Worm (Caenorhabditis elegans) whole organism, L3 larva: ENCODE data around the gene F41G4.8.

Experiments
- R02D3.7 ChIP-seq: fragments of 150-350 bp; optimal IDR thresholded peaks from 2 replicates; lab custom pipeline; 2014; ENCODE audit warnings: missing biosample characterization, missing genetic modification characterization
- ZK546.5 ChIP-seq: sonication (generic microtip); optimal IDR thresholded peaks from 2 replicates; lab custom pipeline; 2017; ENCODE audit warnings: missing biosample characterization, missing genetic modification characterization
- aly-2 ChIP-seq: fragments of 150-350 bp; optimal IDR thresholded peaks from 2 replicates; lab custom pipeline; 2014; ENCODE audit warnings: missing biosample characterization, missing genetic modification characterization
- ama-1 ChIP-seq: fragments of 150-350 bp; optimal IDR thresholded peaks from 2 replicates; lab custom pipeline; 2018
- ceh-16 ChIP-seq: sonication (generic microtip); optimal IDR thresholded peaks from 2 replicates; lab custom pipeline; 2017; ENCODE audit warnings: missing biosample characterization, missing genetic modification characterization
- ceh-28 ChIP-seq: fragments of 150-350 bp; optimal IDR thresholded peaks from 2 replicates; lab custom pipeline; 2014; ENCODE audit warnings: missing biosample characterization, missing genetic modification reagents, missing genetic modification characterization
- ceh-9 ChIP-seq: sonication (generic microtip); optimal IDR thresholded peaks from 2 replicates; lab custom pipeline; 2018; ENCODE audit warnings: missing biosample characterization, missing genetic modification characterization
- egl-5 ChIP-seq: fragments of 150-350 bp; optimal IDR thresholded peaks from 2 replicates; lab custom pipeline; 2017; ENCODE audit warnings: missing biosample characterization, missing genetic modification reagents, missing genetic modification characterization, inconsistent platforms
- elt-1 ChIP-seq: fragments of 150-350 bp; optimal IDR thresholded peaks from 2 replicates; lab custom pipeline; 2014; ENCODE audit warnings: missing biosample characterization, missing genetic modification characterization
- elt-2 ChIP-seq: sonication (generic microtip); optimal IDR thresholded peaks from 2 replicates; lab custom pipeline; 2016; ENCODE audit warnings: missing genetic modification reagents, mild to moderate bottlenecking, missing genetic modification characterization, missing compliant biosample characterization
- elt-3 ChIP-seq, 3 experiments: fragments of 150-350 bp in 1 of 3; sonication (generic microtip) in 2 of 3; optimal IDR thresholded peaks; 2 replicates in 2 of 3; 4 replicates in 1 of 3; lab custom pipeline; 2014 to 2017; ENCODE audit warnings: missing biosample characterization in 3 of 3, missing genetic modification characterization in 3 of 3
- eor-1 ChIP-seq, 2 experiments: fragments of 150-350 bp; optimal IDR thresholded peaks; 2 replicates each; lab custom pipeline; 2014 to 2018; ENCODE audit warnings: missing biosample characterization in 2 of 2, missing genetic modification characterization in 2 of 2
- fkh-10 ChIP-seq: sonication (generic microtip); optimal IDR thresholded peaks from 2 replicates; lab custom pipeline; 2017; ENCODE audit warnings: missing biosample characterization, missing genetic modification reagents, missing genetic modification characterization
- fos-1 ChIP-seq: fragments of 150-350 bp; optimal IDR thresholded peaks from 2 replicates; lab custom pipeline; 2014; ENCODE audit warnings: missing biosample characterization, missing genetic modification characterization
- hmg-11 ChIP-seq: sonication (generic microtip); optimal IDR thresholded peaks from 2 replicates; lab custom pipeline; 2016; ENCODE audit warnings: missing genetic modification characterization, missing compliant biosample characterization
- jun-1 ChIP-seq: fragments of 150-350 bp; optimal IDR thresholded peaks from 2 replicates; lab custom pipeline; 2014; ENCODE audit warnings: missing biosample characterization, missing genetic modification reagents, missing genetic modification characterization
- lin-15B ChIP-seq: fragments of 150-350 bp; optimal IDR thresholded peaks from 2 replicates; lab custom pipeline; 2014; ENCODE audit warnings: missing biosample characterization, missing genetic modification characterization
- lin-39 ChIP-seq: fragments of 150-350 bp; optimal IDR thresholded peaks from 2 replicates; lab custom pipeline; 2018; ENCODE audit warnings: missing biosample characterization, missing genetic modification reagents, missing genetic modification characterization
- lsy-12 ChIP-seq: sonication (generic microtip); optimal IDR thresholded peaks from 2 replicates; lab custom pipeline; 2016; ENCODE audit warnings: mild to moderate bottlenecking, missing genetic modification characterization, missing compliant biosample characterization
- mdl-1 ChIP-seq: fragments of 150-350 bp; optimal IDR thresholded peaks from 2 replicates; lab custom pipeline; 2014; ENCODE audit warnings: missing biosample characterization, missing genetic modification characterization
- mml-1 ChIP-seq: fragments of 150-350 bp; sonication (generic microtip); optimal IDR thresholded peaks from 3 replicates; lab custom pipeline; 2014; ENCODE audit warnings: missing biosample characterization, missing genetic modification characterization
- nfya-1 ChIP-seq: sonication (generic microtip); optimal IDR thresholded peaks from 2 replicates; lab custom pipeline; 2017; ENCODE audit warnings: missing genetic modification characterization, mild to moderate bottlenecking, missing compliant biosample characterization, antibody characterized with exemption, moderate library complexity; ENCODE audit not compliant: insufficient read depth
- nhr-11 ChIP-seq: fragments of 150-350 bp; optimal IDR thresholded peaks from 2 replicates; lab custom pipeline; 2014; ENCODE audit warnings: missing biosample characterization, missing genetic modification characterization
- nhr-12 ChIP-seq: fragments of 150-350 bp; optimal IDR thresholded peaks from 2 replicates; lab custom pipeline; 2014; ENCODE audit warnings: missing biosample characterization, missing genetic modification characterization
- nhr-23 ChIP-seq: fragments of 150-350 bp; optimal IDR thresholded peaks from 2 replicates; lab custom pipeline; 2014; ENCODE audit warnings: missing biosample characterization, missing genetic modification reagents, missing genetic modification characterization
- nhr-237 ChIP-seq: fragments of 150-350 bp; optimal IDR thresholded peaks from 2 replicates; lab custom pipeline; 2014; ENCODE audit warnings: missing biosample characterization, missing genetic modification characterization
- nhr-25 ChIP-seq: sonication (generic microtip); optimal IDR thresholded peaks from 2 replicates; lab custom pipeline; 2017; ENCODE audit warnings: missing biosample characterization, missing genetic modification characterization
- nhr-28 ChIP-seq: fragments of 150-350 bp; optimal IDR thresholded peaks from 2 replicates; lab custom pipeline; 2014; ENCODE audit warnings: missing biosample characterization, missing genetic modification characterization
- nhr-43 ChIP-seq: sonication (generic microtip); optimal IDR thresholded peaks from 2 replicates; lab custom pipeline; 2016; ENCODE audit warnings: mild to moderate bottlenecking, missing genetic modification characterization, missing compliant biosample characterization; ENCODE audit not compliant: poor library complexity, severe bottlenecking
- nhr-67 ChIP-seq: fragments of 150-350 bp; optimal IDR thresholded peaks from 2 replicates; lab custom pipeline; 2014; ENCODE audit warnings: missing biosample characterization, missing genetic modification characterization
- nhr-77 ChIP-seq: fragments of 150-350 bp; optimal IDR thresholded peaks from 2 replicates; lab custom pipeline; 2014; ENCODE audit warnings: missing biosample characterization, missing genetic modification characterization
- pha-4 ChIP-seq: fragments of 150-350 bp; optimal IDR thresholded peaks from 2 replicates; lab custom pipeline; 2014; ENCODE audit warnings: missing biosample characterization, missing genetic modification reagents, missing genetic modification characterization
- pqm-1 ChIP-seq: fragments of 150-350 bp; optimal IDR thresholded peaks from 2 replicates; lab custom pipeline; 2017; ENCODE audit warnings: missing biosample characterization, missing genetic modification characterization, inconsistent platforms
- sea-2 ChIP-seq: fragments of 150-350 bp; sonication (generic microtip); optimal IDR thresholded peaks from 4 replicates; lab custom pipeline; 2014; ENCODE audit warnings: missing biosample characterization, missing genetic modification reagents, missing genetic modification characterization
- skn-1 ChIP-seq: fragments of 150-350 bp; optimal IDR thresholded peaks from 2 replicates; lab custom pipeline; 2014; ENCODE audit warnings: missing biosample characterization, missing genetic modification characterization
- snpc-4 ChIP-seq: fragments of 150-350 bp; optimal IDR thresholded peaks from 2 replicates; lab custom pipeline; 2014; ENCODE audit warnings: missing biosample characterization, missing genetic modification characterization
- tbx-2 ChIP-seq: sonication (generic microtip); optimal IDR thresholded peaks from 2 replicates; lab custom pipeline; 2016; ENCODE audit warnings: mild to moderate bottlenecking, missing genetic modification characterization, missing compliant biosample characterization
- unc-39 ChIP-seq: sonication (generic microtip); optimal IDR thresholded peaks from 4 replicates; lab custom pipeline; 2017; ENCODE audit warnings: missing biosample characterization, missing genetic modification characterization
- unc-62 ChIP-seq: fragments of 150-350 bp; sonication (generic microtip); optimal IDR thresholded peaks from 4 replicates; lab custom pipeline; 2014; ENCODE audit warnings: missing biosample characterization, missing genetic modification reagents, missing genetic modification characterization
- zag-1 ChIP-seq: fragments of 150-350 bp; optimal IDR thresholded peaks from 2 replicates; lab custom pipeline; 2014; ENCODE audit warnings: missing biosample characterization, missing genetic modification characterization
- ztf-11 ChIP-seq: fragments of 150-350 bp; optimal IDR thresholded peaks from 2 replicates; lab custom pipeline; 2014; ENCODE audit warnings: missing biosample characterization, missing genetic modification characterization
- ztf-4 ChIP-seq: fragments of 150-350 bp; optimal IDR thresholded peaks from 2 replicates; lab custom pipeline; 2014; ENCODE audit warnings: missing biosample characterization, missing genetic modification characterization

F41G4.8 gene

DNA sequence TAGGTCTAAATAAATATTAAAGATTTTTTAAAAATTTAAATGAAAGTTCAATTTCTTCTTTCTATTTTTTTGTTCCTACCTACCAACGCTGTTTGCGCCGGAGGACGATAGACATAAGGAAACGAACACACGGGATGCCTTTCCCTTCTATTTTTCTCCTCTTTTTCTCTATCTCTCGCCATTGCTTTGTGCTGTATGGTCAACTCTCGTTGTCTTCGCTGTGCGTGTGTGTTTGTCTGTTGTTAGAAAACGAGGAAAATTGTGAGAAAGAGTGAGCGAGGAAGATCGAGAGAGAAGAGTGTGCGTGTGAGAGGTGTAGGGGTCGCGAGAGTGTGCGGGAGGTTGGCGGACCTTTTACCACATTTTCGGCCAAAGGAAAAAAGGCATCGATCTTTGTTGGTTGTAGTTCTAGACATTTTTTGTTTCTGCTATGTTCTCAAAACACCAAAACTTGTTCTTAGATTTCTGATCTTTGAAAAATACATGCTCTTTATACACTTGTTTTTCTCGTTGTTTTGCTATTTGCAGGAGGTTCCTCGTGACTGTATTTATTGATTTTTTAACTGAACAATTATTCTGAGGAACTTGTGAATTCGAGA is 45.7 kb downstream of the F41G4.8 start (continued):
- TF ChIP-seq egl-5: no peak
- TF ChIP-seq ceh-9 (tag; lab: Kevin White, UChicago): no peak
- no peak for TF ChIP-seq zag-1 (tag; lab: Kevin White, UChicago)
- peak; percentile 30 for TF ChIP-seq fkh-10 (GFP tag; lab: Kevin White, UChicago)
- TF ChIP-seq sea-2: no peak
- no peak for TF ChIP-seq aly-2 (tag; lab: Kevin White, UChicago)
- TF ChIP-seq nhr-67: no peak
- TF ChIP-seq nfya-1 (tag; lab: Kevin White, UChicago): peak; percentile 79
- TF ChIP-seq nhr-77 (tag; lab: Kevin White, UChicago): no peak
- no peak for TF ChIP-seq nhr-28 (tag; lab: Kevin White, UChicago)
- no peak for TF ChIP-seq ztf-11 (tag; lab: Kevin White, UChicago)
- TF ChIP-seq nhr-12 (tag; lab: Kevin White, UChicago): no peak
- no peak for TF ChIP-seq ztf-4 (tag; lab: Kevin White, UChicago)

DNA sequence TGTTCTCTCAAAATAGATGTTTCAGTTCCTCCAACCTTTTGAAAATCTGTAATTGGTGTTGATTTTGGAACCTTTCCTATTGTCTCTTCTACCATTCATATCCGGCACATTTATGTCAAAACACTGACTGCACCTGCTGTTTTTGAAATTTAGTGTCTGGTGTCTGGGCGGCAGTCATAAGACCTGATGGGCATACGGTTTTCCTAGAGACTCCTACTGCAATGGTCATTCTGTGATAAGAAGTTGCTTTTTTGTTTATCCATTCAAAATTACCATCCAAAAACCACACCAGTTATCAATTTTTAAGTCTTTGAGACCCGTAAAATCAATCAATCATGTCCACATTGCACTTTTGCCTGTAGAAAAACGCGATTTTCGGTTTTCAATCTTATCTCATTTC is 46.2 kb downstream of the F41G4.8 start:
- no peak for TF ChIP-seq elt-1 (tag; lab: Kevin White, UChicago)
- TF ChIP-seq eor-1 (tag; optimal IDR thresholded peaks at IDR 0.05; lab: Kevin White, UChicago): no peak
- no peak for TF ChIP-seq nhr-12 (tag; lab: Kevin White, UChicago)
- no peak for TF ChIP-seq elt-3 (tag; optimal IDR thresholded peaks at IDR 0.05; lab: Kevin White, UChicago)
- peak; percentile 39 for TF ChIP-seq ama-1 (lab: Kevin White, UChicago)
- peak; percentile 14 for TF ChIP-seq elt-2 (tag; lab: Kevin White, UChicago)
- TF ChIP-seq nhr-237 (tag; lab: Kevin White, UChicago): no peak
- no peak for TF ChIP-seq ceh-16 (tag; lab: Kevin White, UChicago)
- TF ChIP-seq pqm-1 (tag; lab: Kevin White, UChicago): no peak
- TF ChIP-seq nfya-1 (tag; lab: Kevin White, UChicago): no peak
- TF ChIP-seq nhr-43: no peak

DNA sequence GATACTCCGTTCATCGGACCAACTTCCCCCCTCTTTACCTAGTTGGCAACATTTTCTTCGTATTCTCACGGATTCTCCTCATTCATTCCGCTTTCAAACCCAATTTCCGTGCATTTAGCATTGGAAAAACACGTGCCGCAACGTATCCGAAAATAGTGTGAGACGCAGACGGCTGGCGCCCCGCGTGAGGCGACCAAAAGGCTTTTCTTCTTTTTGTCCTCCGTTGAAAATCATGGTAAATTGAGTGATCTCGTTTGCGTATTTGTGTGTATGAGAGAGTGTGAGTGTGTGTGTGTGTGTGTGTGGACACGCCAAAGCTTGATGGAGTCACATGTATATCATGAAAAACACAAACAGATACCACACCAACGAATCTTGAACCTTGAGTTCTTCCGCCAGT is 48.0 kb downstream of the F41G4.8 start:
- TF ChIP-seq ceh-28 (peak; percentile 73), jun-1 (peak; percentile 92), nhr-11 (tag; lab: Kevin White, UChicago) (peak; percentile 82), pha-4 (peak; percentile 88), ceh-9 (tag; lab: Kevin White, UChicago) (no peak), nfya-1 (tag; lab: Kevin White, UChicago) (peak; percentile 89), elt-3 (tag; optimal IDR thresholded peaks at IDR 0.05; lab: Kevin White, UChicago) (no peak), nhr-23 (tag; lab: Kevin White, UChicago) (peak; percentile 90), nhr-12 (tag; lab: Kevin White, UChicago) (no peak), fkh-10 (GFP tag; lab: Kevin White, UChicago) (peak; percentile 97), mml-1 (peak; percentile 66), ztf-4 (tag; lab: Kevin White, UChicago) (peak; percentile 15), pqm-1 (tag; lab: Kevin White, UChicago) (peak; percentile 84), mdl-1 (peak; percentile 97), elt-2 (tag; lab: Kevin White, UChicago) (peak; percentile 77), zag-1 (tag; lab: Kevin White, UChicago) (no peak), lin-39 (tag; lab: Kevin White, UChicago) (peak; percentile 67), fos-1 (tag; lab: Kevin White, UChicago) (no peak), tbx-2 (tag; lab: Kevin White, UChicago) (peak; percentile 46), ama-1 (lab: Kevin White, UChicago) (peak; percentile 74), nhr-25 (tag; lab: Kevin White, UChicago) (peak; percentile 95), lsy-12 (tag; lab: Kevin White, UChicago) (peak; percentile 85), unc-39 (no peak), nhr-43 (peak; percentile 91), ZK546.5 (tag; lab: Kevin White, UChicago) (no peak), snpc-4 (tag; lab: Kevin White, UChicago) (peak; percentile 49), R02D3.7 (no peak), unc-62 (GFP tag; lab: Kevin White, UChicago) (peak; percentile 66), skn-1 (tag; lab: Kevin White, UChicago) (peak; percentile 53), ceh-16 (tag; lab: Kevin White, UChicago) (no peak), egl-5 (peak; percentile 96), hmg-11 (tag; lab: Kevin White, UChicago) (peak; percentile 72), elt-1 (tag; lab: Kevin White, UChicago) (peak; percentile 62), sea-2 (peak; percentile 11), aly-2 (tag; lab: Kevin White, UChicago) (no peak), lin-15B (peak; percentile 53)
